Worm (Caenorhabditis elegans): ENCODE data around the gene adss-1.
A peak's percentile ranks its signal among the peaks of the same experiment; 100 is the strongest.

adss-1 gene

ce11 chrV:4842544-4842943, 19.3 kb upstream of the adss-1 start, which contains the start of the genes cwp-2 and cwp-3:
TSS of gene cwp-2 (minus strand) at chrV:4842644.
TSS of gene cwp-3 (plus strand) at chrV:4842836.
- TF ChIP-seq ZK185.1 (tag; optimal IDR thresholded peaks at IDR 0.05; ENCODE audit: poor library complexity, severe bottlenecking): no peak
- no peak for TF ChIP-seq ztf-3 (GFP tag; optimal IDR thresholded peaks at IDR 0.05)
- TF ChIP-seq lir-1 (GFP tag; conservative IDR thresholded peaks at IDR 0.05): no peak
- TF ChIP-seq B0336.3 (GFP tag; IDR thresholded peaks at IDR 0.05): no peak
- no peak for TF ChIP-seq ama-1 (optimal IDR thresholded peaks at IDR 0.05)
- no peak for TF ChIP-seq ama-1 (GFP tag; optimal IDR thresholded peaks at IDR 0.05)
- TF ChIP-seq dpl-1 (GFP tag; optimal IDR thresholded peaks at IDR 0.05): no peak

ce11 chrV:4841179-4841578, 18.0 kb upstream of the adss-1 start, which contains the start of gene cwp-1:
TSS of gene cwp-1 (minus strand) at chrV:4841279.
- TF ChIP-seq madf-6 (GFP tag; IDR thresholded peaks at IDR 0.05) (no peak), ekl-4 (GFP tag; IDR thresholded peaks at IDR 0.05) (no peak), sptf-2 (GFP tag; optimal IDR thresholded peaks at IDR 0.05) (no peak), F55B11.4 (tag; optimal IDR thresholded peaks at IDR 0.05; ENCODE audit: borderline replicate concordance, insufficient read depth) (no peak), bed-2 (GFP tag; IDR thresholded peaks at IDR 0.05) (no peak), Y67H2A.10 (GFP tag; conservative IDR thresholded peaks at IDR 0.05) (no peak), hlh-26 (GFP tag; conservative IDR thresholded peaks at IDR 0.05) (no peak), attf-5 (GFP tag; optimal IDR thresholded peaks at IDR 0.05) (no peak)

ce11 chrV:4839913-4840312, 16.7 kb upstream of the adss-1 start, which contains the start of gene nas-9:
TSS of gene nas-9 (minus strand) at chrV:4840013.
- TF ChIP-seq ets-4 (GFP tag; optimal IDR thresholded peaks at IDR 0.05) (no peak), egrh-3 (GFP tag; IDR thresholded peaks at IDR 0.05) (no peak), rec-8 (tag; optimal IDR thresholded peaks at IDR 0.05) (no peak), attf-3 (GFP tag; conservative IDR thresholded peaks at IDR 0.05) (no peak), ceh-40 (GFP tag; IDR thresholded peaks at IDR 0.05) (no peak)

ce11 chrV:4834277-4834676, 11.1 kb upstream of the adss-1 start, which contains the start of gene C37H5.14:
TSS of gene C37H5.14 (minus strand) at chrV:4834377.
- TF ChIP-seq zfh-2 (GFP tag; conservative IDR thresholded peaks at IDR 0.05) (peak; percentile 54; the same call in 1 of the 2 replicates), F10E7.11 (tag; optimal IDR thresholded peaks at IDR 0.05) (no peak)

ce11 chrV:4826710-4827380, 3.6 kb upstream of the adss-1 start, which contains the start of the genes hsp-6 and C37H5.5:
TSS of gene hsp-6 (minus strand) at chrV:4826760.
TSS of gene C37H5.5 (plus strand) at chrV:4827360.
- TF ChIP-seq lag-1 (GFP tag; IDR thresholded peaks at IDR 0.05) (no peak), ceh-100 (GFP tag; IDR thresholded peaks at IDR 0.05) (peak; percentile 79), ceh-40 (GFP tag; IDR thresholded peaks at IDR 0.05) (no peak), ceh-58 (GFP tag; IDR thresholded peaks at IDR 0.05) (no peak), repo-1 (tag; optimal IDR thresholded peaks at IDR 0.05) (no peak), dox-1 (GFP tag; IDR thresholded peaks at IDR 0.05) (peak; percentile 84), F57C9.4 (tag; optimal IDR thresholded peaks at IDR 0.05) (no peak), F39B2.1 (GFP tag; IDR thresholded peaks at IDR 0.05) (no peak), madf-10 (tag; optimal IDR thresholded peaks at IDR 0.05) (peak; percentile 56), tbx-9 (tag; optimal IDR thresholded peaks at IDR 0.05; ENCODE audit: borderline replicate concordance) (no peak), egl-44 (GFP tag; IDR thresholded peaks at IDR 0.05) (no peak), B0261.1 (tag; optimal IDR thresholded peaks at IDR 0.05) (no peak), ceh-91 (GFP tag; IDR thresholded peaks at IDR 0.05) (peak; percentile 59; the same call in 1 of the 2 replicates), ets-4 (GFP tag; optimal IDR thresholded peaks at IDR 0.05) (no peak), snpc-3.4 (tag; optimal IDR thresholded peaks at IDR 0.05) (peak; percentile 59), Y56A3A.18 (GFP tag; IDR thresholded peaks at IDR 0.05) (no peak), attf-6 (GFP tag; IDR thresholded peaks at IDR 0.05) (no peak), hlh-26 (GFP tag; conservative IDR thresholded peaks at IDR 0.05) (no peak), K11D2.4 (GFP tag; IDR thresholded peaks at IDR 0.05) (peak; percentile 70), rpc-1 (optimal IDR thresholded peaks at IDR 0.05) (peak; percentile 43), rpc-1 (tag; optimal IDR thresholded peaks at IDR 0.05) (no peak), nhr-27 (tag; optimal IDR thresholded peaks at IDR 0.05) (no peak), cebp-2 (GFP tag; IDR thresholded peaks at IDR 0.05) (no peak)
